5 worm cellular contexts compared by ENCODE assay signal in genomic region chrIV:11928388-11928787, ce11.
TF ChIP-seq lines count a peak whose summit lies in the region.

No protein-coding gene starts in this region.

TF ChIP-seq in whole organism, L1 larva, 84 proteins besides CTCF, POLR2A, EP300 and RAD21 (continues in another document):
- no peak for TF ChIP-seq nhr-12 (tag; optimal IDR thresholded peaks at IDR 0.05; lab: Kevin White, UChicago)
- peak in 2 of 3 experiments; percentile 14 to 16 for TF ChIP-seq dpl-1 (GFP tag; optimal IDR thresholded peaks at IDR 0.05; lab: Kevin White, UChicago)
- no peak for TF ChIP-seq F16B12.6 (tag; optimal IDR thresholded peaks at IDR 0.05; lab: Kevin White, UChicago)
- TF ChIP-seq nhr-47 (tag; optimal IDR thresholded peaks at IDR 0.05; lab: Kevin White, UChicago), result peak; percentile 56
- no peak for TF ChIP-seq C04F5.9 (tag; optimal IDR thresholded peaks at IDR 0.05; lab: Kevin White, UChicago)
- no peak for TF ChIP-seq lin-39 (tag; optimal IDR thresholded peaks at IDR 0.05; lab: Kevin White, UChicago)
- no peak for TF ChIP-seq ama-1 (optimal IDR thresholded peaks at IDR 0.05; lab: Kevin White, UChicago)
- TF ChIP-seq jun-1 (tag; optimal IDR thresholded peaks at IDR 0.05; lab: Kevin White, UChicago), result peak; percentile 8
- peak; percentile 41 for TF ChIP-seq lin-14 (GFP tag; optimal IDR thresholded peaks at IDR 0.05; lab: Kevin White, UChicago)
- no peak for TF ChIP-seq ztf-4 (tag; optimal IDR thresholded peaks at IDR 0.05; lab: Kevin White, UChicago)
- TF ChIP-seq unc-130 (tag; optimal IDR thresholded peaks at IDR 0.05; lab: Kevin White, UChicago), result no peak
- peak in 1 of 2 experiments; percentile 66 for TF ChIP-seq lsy-2 (tag; optimal IDR thresholded peaks at IDR 0.05; lab: Kevin White, UChicago)
- TF ChIP-seq ceh-88 (GFP tag; IDR thresholded peaks at IDR 0.05; lab: Robert Waterston, UW), result peak; percentile 41; the same call in 1 of the 2 replicates
- TF ChIP-seq unc-98 (GFP tag; IDR thresholded peaks at IDR 0.05; lab: Robert Waterston, UW), result no peak
- TF ChIP-seq dsc-1 (tag; optimal IDR thresholded peaks at IDR 0.05; lab: Kevin White, UChicago), result no peak
- TF ChIP-seq hpl-2 (GFP tag; optimal IDR thresholded peaks at IDR 0.05; lab: Kevin White, UChicago), result no peak
- TF ChIP-seq sox-4 (tag; optimal IDR thresholded peaks at IDR 0.05; lab: Kevin White, UChicago), result no peak
- peak; percentile 15 for TF ChIP-seq tbx-2 (tag; optimal IDR thresholded peaks at IDR 0.05; lab: Kevin White, UChicago)
- TF ChIP-seq fkh-10 (GFP tag; optimal IDR thresholded peaks at IDR 0.05; lab: Kevin White, UChicago), result no peak

TF ChIP-seq in whole organism, L3 larva, 47 proteins besides CTCF, POLR2A, EP300 and RAD21 (continues in another document):
- TF ChIP-seq nhr-77 (tag; optimal IDR thresholded peaks at IDR 0.05; lab: Kevin White, UChicago) (no peak), fkh-10 (GFP tag; optimal IDR thresholded peaks at IDR 0.05; lab: Kevin White, UChicago) (no peak), nhr-237 (tag; optimal IDR thresholded peaks at IDR 0.05; lab: Kevin White, UChicago) (no peak), fkh-2 (tag; optimal IDR thresholded peaks at IDR 0.05; lab: Kevin White, UChicago) (no peak), nfya-1 (tag; optimal IDR thresholded peaks at IDR 0.05; lab: Kevin White, UChicago; ENCODE audit: insufficient read depth) (peak; percentile 51), elt-3 (tag; optimal IDR thresholded peaks at IDR 0.05; lab: Kevin White, UChicago) (peak in 1 of 3 experiments; percentile 41), nhr-67 (tag; optimal IDR thresholded peaks at IDR 0.05; lab: Kevin White, UChicago) (no peak), nhr-28 (tag; optimal IDR thresholded peaks at IDR 0.05; lab: Kevin White, UChicago) (no peak), lsy-12 (tag; optimal IDR thresholded peaks at IDR 0.05; lab: Kevin White, UChicago) (peak; percentile 31), eor-1 (tag; optimal IDR thresholded peaks at IDR 0.05; lab: Kevin White, UChicago) (no peak), nhr-76 (tag; optimal IDR thresholded peaks at IDR 0.05; lab: Kevin White, UChicago) (no peak), hmg-11 (tag; optimal IDR thresholded peaks at IDR 0.05; lab: Kevin White, UChicago) (peak; percentile 22), pha-4 (tag; optimal IDR thresholded peaks at IDR 0.05; lab: Kevin White, UChicago) (no peak), nhr-43 (tag; optimal IDR thresholded peaks at IDR 0.05; lab: Kevin White, UChicago; ENCODE audit: poor library complexity, severe bottlenecking) (peak; percentile 60), elt-2 (tag; optimal IDR thresholded peaks at IDR 0.05; lab: Kevin White, UChicago) (peak; percentile 37), sea-2 (GFP tag; optimal IDR thresholded peaks at IDR 0.05; lab: Kevin White, UChicago) (no peak), elt-1 (tag; optimal IDR thresholded peaks at IDR 0.05; lab: Kevin White, UChicago) (no peak), ceh-82 (tag; optimal IDR thresholded peaks at IDR 0.05; lab: Kevin White, UChicago) (no peak), ZK546.5 (tag; optimal IDR thresholded peaks at IDR 0.05; lab: Kevin White, UChicago) (no peak)

TF ChIP-seq in whole organism, early embryonic, 17 proteins besides CTCF, POLR2A, EP300 and RAD21:
- TF ChIP-seq ama-1 (optimal IDR thresholded peaks at IDR 0.05; lab: Kevin White, UChicago) (no peak), hmbx-1 (tag; optimal IDR thresholded peaks at IDR 0.05; lab: Kevin White, UChicago) (no peak), F13C5.2 (tag; optimal IDR thresholded peaks at IDR 0.05; lab: Kevin White, UChicago) (peak; percentile 37), aly-1 (tag; optimal IDR thresholded peaks at IDR 0.05; lab: Kevin White, UChicago) (peak; percentile 48), ceh-13 (GFP tag; optimal IDR thresholded peaks at IDR 0.05; lab: Kevin White, UChicago) (peak; percentile 56), tra-4 (tag; optimal IDR thresholded peaks at IDR 0.05; lab: Kevin White, UChicago) (no peak), hmg-4 (GFP tag; optimal IDR thresholded peaks at IDR 0.05; lab: Kevin White, UChicago) (no peak), tbx-37 (GFP tag; conservative IDR thresholded peaks at IDR 0.05; lab: Robert Waterston, UW) (peak; percentile 55), tbx-11 (GFP tag; IDR thresholded peaks at IDR 0.05; lab: Robert Waterston, UW) (peak; percentile 69), flt-1 (GFP tag; IDR thresholded peaks at IDR 0.05; lab: Robert Waterston, UW) (peak; percentile 84), ceh-36 (tag; optimal IDR thresholded peaks at IDR 0.05; lab: Kevin White, UChicago) (peak; percentile 64), pes-1 (GFP tag; IDR thresholded peaks at IDR 0.05; lab: Robert Waterston, UW) (peak; percentile 82), sea-1 (GFP tag; conservative IDR thresholded peaks at IDR 0.05; lab: Robert Waterston, UW) (0 out of 2 replicates have a peak, but pooled peaks have one; percentile 74), scrt-1 (GFP tag; IDR thresholded peaks at IDR 0.05; lab: Robert Waterston, UW) (peak; percentile 81), B0310.2 (tag; optimal IDR thresholded peaks at IDR 0.05; lab: Kevin White, UChicago) (peak; percentile 50), hnd-1 (tag; optimal IDR thresholded peaks at IDR 0.05; lab: Kevin White, UChicago) (peak; percentile 31)

TF ChIP-seq in whole organism, midembryonic, 9 proteins besides CTCF, POLR2A, EP300 and RAD21:
- TF ChIP-seq med-1 (GFP tag; optimal IDR thresholded peaks at IDR 0.05; lab: Kevin White, UChicago; ENCODE audit: insufficient read depth), result no peak
- no peak for TF ChIP-seq klf-2 (GFP tag; conservative IDR thresholded peaks at IDR 0.05; lab: Robert Waterston, UW)
- peak; percentile 77; the same call in 1 of the 2 replicates for TF ChIP-seq tab-1 (GFP tag; IDR thresholded peaks at IDR 0.05; lab: Robert Waterston, UW)
- no peak; the same call in 1 of the 2 replicates for TF ChIP-seq flt-1 (GFP tag; IDR thresholded peaks at IDR 0.05; lab: Robert Waterston, UW)
- TF ChIP-seq ztf-29 (GFP tag; IDR thresholded peaks at IDR 0.05; lab: Robert Waterston, UW), result peak; percentile 46; the same call in 1 of the 2 replicates
- no peak for TF ChIP-seq cog-1 (tag; optimal IDR thresholded peaks at IDR 0.05; lab: Kevin White, UChicago)
- TF ChIP-seq T22C8.4 (GFP tag; IDR thresholded peaks at IDR 0.05; lab: Robert Waterston, UW), result no peak
- TF ChIP-seq ztf-23 (GFP tag; IDR thresholded peaks at IDR 0.05; lab: Robert Waterston, UW), result peak; percentile 63; the same call in 1 of the 2 replicates
- peak; percentile 46; the same call in 1 of the 2 replicates for TF ChIP-seq ref-1 (GFP tag; conservative IDR thresholded peaks at IDR 0.05; lab: Robert Waterston, UW)
TF ChIP-seq in whole organism, midembryonic: peak in this region for 4.

TF ChIP-seq in whole organism, young adult, 124 proteins besides CTCF, POLR2A, EP300 and RAD21 (continues in another document):
- TF ChIP-seq ets-4 (GFP tag; optimal IDR thresholded peaks at IDR 0.05; lab: Kevin White, UChicago) (no peak), F39B2.1 (GFP tag; IDR thresholded peaks at IDR 0.05; lab: Robert Waterston, UW) (no peak), ceh-40 (GFP tag; IDR thresholded peaks at IDR 0.05; lab: Robert Waterston, UW) (no peak), F10E7.11 (tag; optimal IDR thresholded peaks at IDR 0.05; lab: Kevin White, UChicago) (no peak), rpc-1 (optimal IDR thresholded peaks at IDR 0.05; lab: Kevin White, UChicago) (peak; percentile 64), rpc-1 (tag; optimal IDR thresholded peaks at IDR 0.05; lab: Kevin White, UChicago) (peak; percentile 78), unc-130 (GFP tag; optimal IDR thresholded peaks at IDR 0.05; lab: Kevin White, UChicago) (no peak), ekl-4 (GFP tag; IDR thresholded peaks at IDR 0.05; lab: Robert Waterston, UW) (no peak), zfh-2 (GFP tag; conservative IDR thresholded peaks at IDR 0.05; lab: Robert Waterston, UW) (no peak), lin-40 (tag; optimal IDR thresholded peaks at IDR 0.05; lab: Kevin White, UChicago) (no peak), madf-8 (GFP tag; conservative IDR thresholded peaks at IDR 0.05; lab: Robert Waterston, UW) (no peak), ztf-3 (GFP tag; optimal IDR thresholded peaks at IDR 0.05; lab: Kevin White, UChicago) (no peak), B0019.2 (GFP tag; conservative IDR thresholded peaks at IDR 0.05; lab: Robert Waterston, UW) (no peak), nfyb-1 (GFP tag; IDR thresholded peaks at IDR 0.05; lab: Robert Waterston, UW) (peak; percentile 48; the same call in 1 of the 2 replicates), F57A8.1 (GFP tag; optimal IDR thresholded peaks at IDR 0.05; lab: Kevin White, UChicago) (no peak), hmg-20 (GFP tag; IDR thresholded peaks at IDR 0.05; lab: Robert Waterston, UW) (no peak), akir-1 (GFP tag; optimal IDR thresholded peaks at IDR 0.05; lab: Kevin White, UChicago) (no peak), Y79H2A.3 (GFP tag; conservative IDR thresholded peaks at IDR 0.05; lab: Robert Waterston, UW) (no peak), bed-2 (GFP tag; IDR thresholded peaks at IDR 0.05; lab: Robert Waterston, UW) (no peak), sea-2 (GFP tag; IDR thresholded peaks at IDR 0.05; lab: Robert Waterston, UW) (no peak), ztf-22 (GFP tag; optimal IDR thresholded peaks at IDR 0.05; lab: Kevin White, UChicago) (no peak), dpff-1 (tag; optimal IDR thresholded peaks at IDR 0.05; lab: Kevin White, UChicago) (no peak), lsl-1 (GFP tag; optimal IDR thresholded peaks at IDR 0.05; lab: Kevin White, UChicago) (peak; percentile 50), repo-1 (tag; optimal IDR thresholded peaks at IDR 0.05; lab: Kevin White, UChicago) (no peak), ztf-28 (GFP tag; IDR thresholded peaks at IDR 0.05; lab: Robert Waterston, UW) (no peak), snpc-4 (GFP tag; optimal IDR thresholded peaks at IDR 0.05; lab: Kevin White, UChicago) (peak; percentile 28), snpc-4 (tag; optimal IDR thresholded peaks at IDR 0.05; lab: Kevin White, UChicago) (peak in 3 of 4 experiments; percentile 29 to 75 (median 58)), aptf-3 (GFP tag; IDR thresholded peaks at IDR 0.05; lab: Robert Waterston, UW) (no peak), pbrm-1 (GFP tag; IDR thresholded peaks at IDR 0.05; lab: Robert Waterston, UW) (peak; percentile 78), hlh-12 (tag; optimal IDR thresholded peaks at IDR 0.05; lab: Kevin White, UChicago) (no peak), mcd-1 (GFP tag; IDR thresholded peaks at IDR 0.05; lab: Robert Waterston, UW) (no peak; the same call in 1 of the 2 replicates), F57C9.4 (tag; optimal IDR thresholded peaks at IDR 0.05; lab: Kevin White, UChicago) (no peak), unc-62 (GFP tag; optimal IDR thresholded peaks at IDR 0.05; lab: Kevin White, UChicago) (no peak), K11D2.4 (GFP tag; IDR thresholded peaks at IDR 0.05; lab: Robert Waterston, UW) (no peak), F33H1.4 (GFP tag; IDR thresholded peaks at IDR 0.05; lab: Robert Waterston, UW) (0 out of 2 replicates have a peak, but pooled peaks have one; percentile 36), ceh-27 (GFP tag; optimal IDR thresholded peaks at IDR 0.05; lab: Kevin White, UChicago) (peak; percentile 58), Y67H2A.10 (GFP tag; conservative IDR thresholded peaks at IDR 0.05; lab: Robert Waterston, UW) (no peak)

Comparison
In these comparisons a context has a peak if more than half of its experiments do, and no peak if none do; other contexts are left out.
1. Of the 8 proteins assayed by ChIP-seq in both whole organism, young adult and whole organism, L1 larva: peak only in whole organism, young adult: snpc-4; only in whole organism, L1 larva: dpl-1, efl-1 and lin-35; in both: nhr-90; in neither: 2; mixed calls (peak in some experiments, not most) for 1.